Worm (Caenorhabditis elegans): ENCODE measurements around the gene F58H7.5.

Gene F58H7.5

ce11 chrIV:959221-959620 is 39.4 kb downstream of the F58H7.5 start, which contains the start of gene plx-1:
TSS of gene plx-1 (plus strand) at chrIV:959521.
- TF ChIP-seq gmeb-1 (tag; optimal IDR thresholded peaks at IDR 0.05) (no peak), dmd-4 (tag; optimal IDR thresholded peaks at IDR 0.05) (no peak), egl-27 (tag; optimal IDR thresholded peaks at IDR 0.05) (no peak)

- TF ChIP-seq nhr-12 (tag; optimal IDR thresholded peaks at IDR 0.05) (no peak), lin-13 (GFP tag; optimal IDR thresholded peaks at IDR 0.05) (no peak), C34F6.9 (tag; optimal IDR thresholded peaks at IDR 0.05) (no peak), snpc-4 (tag; optimal IDR thresholded peaks at IDR 0.05) (no peak), lin-39 (tag; optimal IDR thresholded peaks at IDR 0.05) (no peak), blmp-1 (tag; optimal IDR thresholded peaks at IDR 0.05; ENCODE audit: insufficient read depth) (no peak), sem-4 (tag; optimal IDR thresholded peaks at IDR 0.05) (no peak), aly-2 (tag; optimal IDR thresholded peaks at IDR 0.05) (no peak), elt-1 (tag; optimal IDR thresholded peaks at IDR 0.05) (no peak), ztf-1 (GFP tag; conservative IDR thresholded peaks at IDR 0.05) (no peak), R02D3.7 (tag; optimal IDR thresholded peaks at IDR 0.05) (no peak), nhr-237 (tag; optimal IDR thresholded peaks at IDR 0.05) (no peak), ztf-11 (tag; optimal IDR thresholded peaks at IDR 0.05) (no peak), mbf-1 (tag; optimal IDR thresholded peaks at IDR 0.05) (no peak), peb-1 (tag; optimal IDR thresholded peaks at IDR 0.05) (no peak), lin-11 (tag; optimal IDR thresholded peaks at IDR 0.05) (no peak), nhr-23 (tag; optimal IDR thresholded peaks at IDR 0.05) (no peak), elt-3 (tag; optimal IDR thresholded peaks at IDR 0.05) (no peak), nhr-10 (tag; optimal IDR thresholded peaks at IDR 0.05) (no peak)
Measured at ce11 chrIV:960177-960576, 40.4 kb downstream of the F58H7.5 start.

- TF ChIP-seq alr-1 (tag; optimal IDR thresholded peaks at IDR 0.05) (no peak), elt-1 (tag; optimal IDR thresholded peaks at IDR 0.05) (no peak), fos-1 (tag; optimal IDR thresholded peaks at IDR 0.05) (no peak), dmd-4 (tag; optimal IDR thresholded peaks at IDR 0.05) (no peak), nhr-21 (tag; optimal IDR thresholded peaks at IDR 0.05) (no peak), skn-1 (tag; optimal IDR thresholded peaks at IDR 0.05) (no peak)
Measured at ce11 chrIV:961862-962261, 42.1 kb downstream of the F58H7.5 start.

All from whole organism, L2 larva.